Worm (Caenorhabditis elegans): ENCODE data around the gene F08B12.11.

DNA sequence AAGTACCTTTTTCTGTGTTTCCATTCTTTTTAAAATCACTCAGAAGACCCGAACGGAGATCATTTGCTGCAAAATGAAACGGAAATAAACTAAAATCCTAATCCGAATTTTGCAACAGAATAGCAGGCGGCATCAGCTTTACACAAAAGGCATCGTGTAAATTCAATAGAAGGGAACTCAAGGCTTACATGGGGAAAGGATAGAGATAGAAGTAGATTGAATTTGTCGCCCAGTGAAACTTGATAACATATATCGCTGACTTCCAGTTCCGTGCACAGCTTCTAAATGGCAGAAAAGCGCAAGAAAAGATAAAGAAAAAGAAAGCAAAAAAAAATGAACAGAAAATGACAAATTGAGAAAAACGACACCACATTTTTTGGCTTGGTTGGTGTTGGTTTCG is 21.1 kb downstream of the F08B12.11 start, which contains the start of gene slo-2:
- TF ChIP-seq ama-1 (optimal IDR thresholded peaks at IDR 0.05): no peak
- TF ChIP-seq sea-1 (GFP tag; conservative IDR thresholded peaks at IDR 0.05): no peak
- TF ChIP-seq flt-1 (GFP tag; IDR thresholded peaks at IDR 0.05): no peak
- TF ChIP-seq hnd-1 (tag; optimal IDR thresholded peaks at IDR 0.05): no peak
- TF ChIP-seq ceh-36 (tag; optimal IDR thresholded peaks at IDR 0.05): no peak
- no peak for TF ChIP-seq F13C5.2 (tag; optimal IDR thresholded peaks at IDR 0.05)
- no peak for TF ChIP-seq scrt-1 (GFP tag; IDR thresholded peaks at IDR 0.05)
- no peak for TF ChIP-seq tra-4 (tag; optimal IDR thresholded peaks at IDR 0.05)

Measured in whole organism, early embryonic.